Worm (Caenorhabditis elegans): ENCODE data around the gene F15B9.10.

The F15B9.10 gene

ce11 chrV:12967925-12968327, 40.8 kb downstream of the F15B9.10 start, which contains the start of gene R186.8:
TSS of gene R186.8 (minus strand) at chrV:12967982.
- peak; percentile 49 for TF ChIP-seq mep-1 (tag; optimal IDR thresholded peaks at IDR 0.05)
- peak; percentile 48 for TF ChIP-seq irx-1 (tag; optimal IDR thresholded peaks at IDR 0.05)
- TF ChIP-seq dsc-1 (tag; optimal IDR thresholded peaks at IDR 0.05): peak; percentile 37
- TF ChIP-seq fkh-8 (tag; optimal IDR thresholded peaks at IDR 0.05): peak; percentile 71
- peak; percentile 8 to 69 (median 58) for TF ChIP-seq dpl-1 (GFP tag; optimal IDR thresholded peaks at IDR 0.05)
- peak; percentile 78 for TF ChIP-seq nhr-47 (tag; optimal IDR thresholded peaks at IDR 0.05)
- peak; percentile 90 for TF ChIP-seq nhr-85 (tag)
- peak; percentile 54 to 55 for TF ChIP-seq lin-35 (GFP tag; optimal IDR thresholded peaks at IDR 0.05)
- TF ChIP-seq unc-130 (tag; optimal IDR thresholded peaks at IDR 0.05): peak; percentile 17
- peak; percentile 78 for TF ChIP-seq F16B12.6 (tag; optimal IDR thresholded peaks at IDR 0.05)
- TF ChIP-seq snu-23 (GFP tag; optimal IDR thresholded peaks at IDR 0.05): peak; percentile 82
- TF ChIP-seq fkh-10 (GFP tag; optimal IDR thresholded peaks at IDR 0.05): peak; percentile 24
- TF ChIP-seq nhr-71 (tag; optimal IDR thresholded peaks at IDR 0.05): peak; percentile 85
- TF ChIP-seq elt-3 (tag; optimal IDR thresholded peaks at IDR 0.05): peak in 1 of 6 experiments; percentile 28
- peak; percentile 62 for TF ChIP-seq lin-15B (tag; optimal IDR thresholded peaks at IDR 0.05)
- TF ChIP-seq pax-3 (tag; optimal IDR thresholded peaks at IDR 0.05): peak; percentile 78
- TF ChIP-seq tbx-2 (tag; optimal IDR thresholded peaks at IDR 0.05): peak; percentile 70
- peak; percentile 78 for TF ChIP-seq ceh-88 (GFP tag; IDR thresholded peaks at IDR 0.05)
- TF ChIP-seq rnt-1 (tag; optimal IDR thresholded peaks at IDR 0.05): peak; percentile 49
- TF ChIP-seq isw-1 (GFP tag; IDR thresholded peaks at IDR 0.05): peak; percentile 71
- peak in 1 of 2 experiments; percentile 24 for TF ChIP-seq mdl-1 (tag; optimal IDR thresholded peaks at IDR 0.05)
- peak; percentile 53 to 62 for TF ChIP-seq efl-1 (optimal IDR thresholded peaks at IDR 0.05)
- TF ChIP-seq efl-1 (GFP tag; optimal IDR thresholded peaks at IDR 0.05 in 1 of 2): peak; percentile 42 to 95
- peak; percentile 71 for TF ChIP-seq nhr-90 (tag; optimal IDR thresholded peaks at IDR 0.05; ENCODE audit: poor library complexity)
- TF ChIP-seq xbp-1 (tag; optimal IDR thresholded peaks at IDR 0.05): peak; percentile 76
- peak in 1 of 3 experiments; percentile 51 for TF ChIP-seq ceh-82 (tag; optimal IDR thresholded peaks at IDR 0.05)
- TF ChIP-seq ztf-4 (tag; optimal IDR thresholded peaks at IDR 0.05): peak; percentile 13
- peak; percentile 16 for TF ChIP-seq egl-13 (tag; optimal IDR thresholded peaks at IDR 0.05)
- TF ChIP-seq lsy-2 (tag; optimal IDR thresholded peaks at IDR 0.05): peak; percentile 72 to 91
- TF ChIP-seq nhr-19 (GFP tag; conservative IDR thresholded peaks at IDR 0.05): peak; percentile 85
- TF ChIP-seq lin-14 (GFP tag; optimal IDR thresholded peaks at IDR 0.05): peak; percentile 80
- peak; percentile 5 for TF ChIP-seq unc-86 (tag; optimal IDR thresholded peaks at IDR 0.05)
- TF ChIP-seq swsn-7 (tag; optimal IDR thresholded peaks at IDR 0.05): peak; percentile 67
- TF ChIP-seq elt-2 (tag; optimal IDR thresholded peaks at IDR 0.05): peak; percentile 10
- TF ChIP-seq zip-4 (GFP tag; optimal IDR thresholded peaks at IDR 0.05): peak; percentile 20
- peak; percentile 7 for TF ChIP-seq blmp-1 (tag; optimal IDR thresholded peaks at IDR 0.05)
- TF ChIP-seq vab-15 (tag; optimal IDR thresholded peaks at IDR 0.05): peak; percentile 75
- TF ChIP-seq C16A3.4 (tag; optimal IDR thresholded peaks at IDR 0.05): peak; percentile 33
- 0 out of 2 replicates have a peak, but pooled peaks have one; percentile 9 for TF ChIP-seq mab-9 (GFP tag; IDR thresholded peaks at IDR 0.05)
- peak; percentile 78 for TF ChIP-seq nhr-20 (tag; optimal IDR thresholded peaks at IDR 0.05)

- no peak for TF ChIP-seq efl-3 (GFP tag; optimal IDR thresholded peaks at IDR 0.05)
- no peak for TF ChIP-seq swsn-7 (tag; optimal IDR thresholded peaks at IDR 0.05)
- no peak for TF ChIP-seq egl-13 (tag; optimal IDR thresholded peaks at IDR 0.05)
- no peak for TF ChIP-seq unc-30 (tag; optimal IDR thresholded peaks at IDR 0.05)
- no peak for TF ChIP-seq ztf-4 (tag; optimal IDR thresholded peaks at IDR 0.05)
- TF ChIP-seq lin-35 (GFP tag; optimal IDR thresholded peaks at IDR 0.05): no peak
- TF ChIP-seq C04F5.9 (tag; optimal IDR thresholded peaks at IDR 0.05): no peak
- TF ChIP-seq nhr-47 (tag; optimal IDR thresholded peaks at IDR 0.05): no peak
- TF ChIP-seq grh-1 (GFP tag; IDR thresholded peaks at IDR 0.05): no peak
- TF ChIP-seq mef-2 (tag; optimal IDR thresholded peaks at IDR 0.05): no peak
- TF ChIP-seq lsy-2 (tag; optimal IDR thresholded peaks at IDR 0.05): no peak
- no peak for TF ChIP-seq nhr-71 (tag; optimal IDR thresholded peaks at IDR 0.05)
- TF ChIP-seq hlh-4 (tag; optimal IDR thresholded peaks at IDR 0.05): no peak
- TF ChIP-seq ceh-82 (tag; optimal IDR thresholded peaks at IDR 0.05): no peak
- no peak for TF ChIP-seq sptf-1 (tag; optimal IDR thresholded peaks at IDR 0.05)
Observed at ce11 chrV:12967110-12967509, 41.6 kb downstream of the F15B9.10 start, which contains the start of gene R186.3. TSS of gene R186.3 (minus strand) at chrV:12967210.
